Worm (Caenorhabditis elegans): ENCODE results near the gene icd-1.

Gene icd-1

ce11 chrII:6591000-6591399 lies 2.5 kb upstream of the icd-1 start:
- TF ChIP-seq Y95B8A.8 (GFP tag; IDR thresholded peaks at IDR 0.05) (0 out of 2 replicates have a peak, but pooled peaks have one; percentile 53), mxl-1 (tag; optimal IDR thresholded peaks at IDR 0.05) (peak; percentile 26), hlh-12 (tag; optimal IDR thresholded peaks at IDR 0.05) (no peak), madf-6 (GFP tag; IDR thresholded peaks at IDR 0.05) (0 out of 2 replicates have a peak, but pooled peaks have one; percentile 33), B0336.3 (GFP tag; IDR thresholded peaks at IDR 0.05) (peak; percentile 55; the same call in 1 of the 2 replicates), hrde-1 (tag; optimal IDR thresholded peaks at IDR 0.05; ENCODE audit: borderline replicate concordance) (peak; percentile 26), Y79H2A.3 (GFP tag; conservative IDR thresholded peaks at IDR 0.05) (no peak), cebp-1 (GFP tag; IDR thresholded peaks at IDR 0.05) (no peak), cebp-1 (tag; optimal IDR thresholded peaks at IDR 0.05) (peak; percentile 46), nhr-90 (tag; optimal IDR thresholded peaks at IDR 0.05) (peak; percentile 15), nhr-120 (GFP tag; IDR thresholded peaks at IDR 0.05) (no peak), tlf-1 (GFP tag; optimal IDR thresholded peaks at IDR 0.05) (no peak), dox-1 (GFP tag; IDR thresholded peaks at IDR 0.05) (0 out of 2 replicates have a peak, but pooled peaks have one; percentile 9), F52B5.7 (tag; optimal IDR thresholded peaks at IDR 0.05) (peak; percentile 42), T26A5.8 (tag; optimal IDR thresholded peaks at IDR 0.05) (peak; percentile 54), snpc-1.1 (tag; optimal IDR thresholded peaks at IDR 0.05; ENCODE audit: insufficient read depth) (no peak), hmg-1.2 (GFP tag; IDR thresholded peaks at IDR 0.05) (peak; percentile 21; the same call in 1 of the 2 replicates), K11D2.4 (GFP tag; IDR thresholded peaks at IDR 0.05) (0 out of 2 replicates have a peak, but pooled peaks have one; percentile 15), nfyb-1 (GFP tag; IDR thresholded peaks at IDR 0.05) (peak; percentile 72; the same call in 1 of the 2 replicates), F39B2.1 (GFP tag; IDR thresholded peaks at IDR 0.05) (no peak), ekl-4 (GFP tag; IDR thresholded peaks at IDR 0.05) (0 out of 2 replicates have a peak, but pooled peaks have one; percentile 27)

ce11 chrII:6589408-6589807 lies 953 bp upstream of the icd-1 start, which contains the start of gene vps-32.1:
vps-32.1 (plus strand) TSS chrII:6589708.
- TF ChIP-seq dpl-1 (GFP tag; optimal IDR thresholded peaks at IDR 0.05) (no peak), lin-26 (GFP tag; IDR thresholded peaks at IDR 0.05) (0 out of 2 replicates have a peak, but pooled peaks have one; percentile 19), K11D2.4 (GFP tag; IDR thresholded peaks at IDR 0.05) (no peak), ets-4 (GFP tag; optimal IDR thresholded peaks at IDR 0.05) (no peak), aptf-3 (GFP tag; IDR thresholded peaks at IDR 0.05) (no peak), lag-1 (GFP tag; IDR thresholded peaks at IDR 0.05) (no peak), cebp-1 (GFP tag; IDR thresholded peaks at IDR 0.05) (no peak), cebp-1 (tag; optimal IDR thresholded peaks at IDR 0.05) (no peak), F10E7.11 (tag; optimal IDR thresholded peaks at IDR 0.05) (no peak)

ce11 chrII:6587264-6587870 lies 1.1 kb downstream of the icd-1 start, which contains the start of gene C56C10.7:
C56C10.7 (minus strand) TSS chrII:6587575.
- TF ChIP-seq lin-54 (GFP tag; optimal IDR thresholded peaks at IDR 0.05): peak; percentile 79
- TF ChIP-seq ztf-18 (tag; optimal IDR thresholded peaks at IDR 0.05): peak; percentile 24
- TF ChIP-seq madf-8 (GFP tag; conservative IDR thresholded peaks at IDR 0.05): peak; percentile 39; the same call in 1 of the 2 replicates
- peak; percentile 94 for TF ChIP-seq B0336.3 (GFP tag; IDR thresholded peaks at IDR 0.05)
- peak; percentile 63 for TF ChIP-seq tbp1 (GFP tag; optimal IDR thresholded peaks at IDR 0.05)
- peak; percentile 63; the same call in 1 of the 2 replicates for TF ChIP-seq nfya-2 (GFP tag; IDR thresholded peaks at IDR 0.05)
- no peak for TF ChIP-seq lsy-27 (tag; optimal IDR thresholded peaks at IDR 0.05; ENCODE audit: borderline replicate concordance, insufficient read depth)
- TF ChIP-seq aptf-3 (GFP tag; IDR thresholded peaks at IDR 0.05): peak; percentile 60; the same call in 1 of the 2 replicates
- TF ChIP-seq somi-1 (GFP tag; optimal IDR thresholded peaks at IDR 0.05): no peak
- peak; percentile 66; the same call in 1 of the 2 replicates for TF ChIP-seq ztf-25 (GFP tag; IDR thresholded peaks at IDR 0.05)
- peak; percentile 77 for TF ChIP-seq chd-7 (tag; optimal IDR thresholded peaks at IDR 0.05)
- TF ChIP-seq athp-1 (tag; optimal IDR thresholded peaks at IDR 0.05): peak; percentile 76
- peak; percentile 62 for TF ChIP-seq hrde-1 (tag; optimal IDR thresholded peaks at IDR 0.05; ENCODE audit: borderline replicate concordance)
- TF ChIP-seq ztf-6 (GFP tag; IDR thresholded peaks at IDR 0.05): no peak
- peak; percentile 34 for TF ChIP-seq ztf-26 (tag; optimal IDR thresholded peaks at IDR 0.05)
- no peak for TF ChIP-seq gei-17 (GFP tag; optimal IDR thresholded peaks at IDR 0.05)
- peak; percentile 13 for TF ChIP-seq mes-4 (tag; optimal IDR thresholded peaks at IDR 0.05)
- TF ChIP-seq ceh-27 (GFP tag; optimal IDR thresholded peaks at IDR 0.05): no peak
- peak; percentile 34 for TF ChIP-seq madf-10 (tag; optimal IDR thresholded peaks at IDR 0.05)
- peak; percentile 68 for TF ChIP-seq rcor-1 (GFP tag; IDR thresholded peaks at IDR 0.05)
- no peak for TF ChIP-seq unc-62 (GFP tag; optimal IDR thresholded peaks at IDR 0.05)
- TF ChIP-seq nhr-90 (tag; optimal IDR thresholded peaks at IDR 0.05): no peak
